Worm (Caenorhabditis elegans) whole organism, mixed stage, embryonic: Measurements from ENCODE around the gene mars-1.

Source experiments
- M03D4.4 ChIP-seq: sonication (generic microtip); optimal IDR thresholded peaks from 2 replicates; lab custom pipeline; 2017; ENCODE audit warnings: mild to moderate bottlenecking, missing genetic modification characterization, missing compliant biosample characterization
- bed-3 ChIP-seq: fragments of 200-800 bp; sonication (Bioruptor generic); optimal IDR thresholded peaks from 3 replicates; lab custom pipeline; 2018; ENCODE audit warnings: mild to moderate bottlenecking, missing genetic modification characterization, moderate library complexity, missing compliant biosample characterization
- blmp-1 ChIP-seq: fragments of 150-350 bp; optimal IDR thresholded peaks from 2 replicates; lab custom pipeline; 2014; ENCODE audit warnings: missing biosample characterization, missing genetic modification characterization
- ceh-39 ChIP-seq: fragments of 150-350 bp; optimal IDR thresholded peaks from 2 replicates; lab custom pipeline; 2014; ENCODE audit warnings: missing biosample characterization, missing genetic modification characterization
- ceh-43 ChIP-seq: fragments of 200-800 bp; sonication (Bioruptor generic); optimal IDR thresholded peaks from 2 replicates; lab custom pipeline; 2018; ENCODE audit warnings: mild to moderate bottlenecking, missing genetic modification characterization, moderate library complexity, missing compliant biosample characterization
- ceh-83 ChIP-seq: fragments of 200-800 bp; sonication (Bioruptor generic); optimal IDR thresholded peaks from 2 replicates; lab custom pipeline; 2018; ENCODE audit warnings: mild to moderate bottlenecking, missing genetic modification characterization, missing compliant biosample characterization
- ces-1 ChIP-seq: fragments of 150-350 bp; optimal IDR thresholded peaks from 2 replicates; lab custom pipeline; 2014; ENCODE audit warnings: missing biosample characterization, missing genetic modification reagents, missing genetic modification characterization
- cnd-1 ChIP-seq: fragments of 200-800 bp; sonication (Bioruptor generic); optimal IDR thresholded peaks from 2 replicates; lab custom pipeline; 2018; ENCODE audit warnings: mild to moderate bottlenecking, missing genetic modification characterization, missing compliant biosample characterization
- drap-1 ChIP-seq: fragments of 200-800 bp; sonication (Bioruptor generic); optimal IDR thresholded peaks from 3 replicates; lab custom pipeline; 2018; ENCODE audit warnings: mild to moderate bottlenecking, missing genetic modification characterization, missing compliant biosample characterization
- elt-1 ChIP-seq: sonication (generic microtip); optimal IDR thresholded peaks from 2 replicates; lab custom pipeline; 2017; ENCODE audit warnings: missing genetic modification characterization, mild to moderate bottlenecking, missing compliant biosample characterization, antibody characterized with exemption, moderate library complexity, borderline replicate concordance; ENCODE audit not compliant: insufficient read depth
- elt-3 ChIP-seq: fragments of 150-350 bp; optimal IDR thresholded peaks from 2 replicates; lab custom pipeline; 2014; ENCODE audit warnings: missing biosample characterization, missing genetic modification characterization
- flh-1 ChIP-seq: fragments of 200-800 bp; sonication (Bioruptor generic); optimal IDR thresholded peaks from 2 replicates; lab custom pipeline; 2018; ENCODE audit warnings: mild to moderate bottlenecking, missing genetic modification characterization, moderate library complexity, missing compliant biosample characterization
- ham-2 ChIP-seq: fragments of 200-800 bp; sonication (Bioruptor generic); optimal IDR thresholded peaks from 2 replicates; lab custom pipeline; 2018; ENCODE audit warnings: mild to moderate bottlenecking, missing genetic modification characterization, missing compliant biosample characterization
- hlh-1 ChIP-seq: fragments of 150-350 bp; optimal IDR thresholded peaks from 2 replicates; lab custom pipeline; 2014; ENCODE audit warnings: missing biosample characterization, missing genetic modification reagents, missing genetic modification characterization
- lin-13 ChIP-seq: fragments of 150-350 bp; optimal IDR thresholded peaks from 2 replicates; lab custom pipeline; 2014; ENCODE audit warnings: missing biosample characterization, missing genetic modification characterization
- lin-32 ChIP-seq: fragments of 200-800 bp; sonication (Bioruptor generic); optimal IDR thresholded peaks from 2 replicates; lab custom pipeline; 2018; ENCODE audit warnings: mild to moderate bottlenecking, missing genetic modification characterization, missing compliant biosample characterization
- lsy-2 ChIP-seq: fragments of 150-350 bp; optimal IDR thresholded peaks from 2 replicates; lab custom pipeline; 2014; ENCODE audit warnings: missing biosample characterization, missing genetic modification characterization
- mab-5 ChIP-seq: fragments of 150-350 bp; optimal IDR thresholded peaks from 2 replicates; lab custom pipeline; 2014; ENCODE audit warnings: missing biosample characterization, missing genetic modification characterization
- mep-1 ChIP-seq: fragments of 150-350 bp; optimal IDR thresholded peaks from 2 replicates; lab custom pipeline; 2017; ENCODE audit warnings: missing biosample characterization, missing genetic modification reagents, missing genetic modification characterization, inconsistent platforms
- mls-2 ChIP-seq: sonication (generic microtip); optimal IDR thresholded peaks from 2 replicates; lab custom pipeline; 2016; ENCODE audit warnings: mild to moderate bottlenecking, missing genetic modification characterization, moderate library complexity, missing compliant biosample characterization
- nhr-12 ChIP-seq: fragments of 150-350 bp; optimal IDR thresholded peaks from 2 replicates; lab custom pipeline; 2014; ENCODE audit warnings: missing biosample characterization, missing genetic modification characterization
- nhr-2 ChIP-seq: fragments of 150-350 bp; optimal IDR thresholded peaks from 2 replicates; lab custom pipeline; 2014; ENCODE audit warnings: missing biosample characterization, missing genetic modification characterization
- nhr-237 ChIP-seq: fragments of 150-350 bp; optimal IDR thresholded peaks from 2 replicates; lab custom pipeline; 2014; ENCODE audit warnings: missing biosample characterization, missing genetic modification characterization
- nhr-28 ChIP-seq: fragments of 150-350 bp; optimal IDR thresholded peaks from 2 replicates; lab custom pipeline; 2014; ENCODE audit warnings: missing biosample characterization, missing genetic modification characterization
- nhr-76 ChIP-seq: sonication (generic microtip); optimal IDR thresholded peaks from 2 replicates; lab custom pipeline; 2017; ENCODE audit warnings: missing biosample characterization, missing genetic modification characterization
- pha-4 ChIP-seq: fragments of 150-350 bp; optimal IDR thresholded peaks from 2 replicates; lab custom pipeline; 2018; ENCODE audit warnings: missing biosample characterization, missing genetic modification reagents, missing genetic modification characterization
- sem-2 ChIP-seq: fragments of 200-800 bp; sonication (Bioruptor generic); optimal IDR thresholded peaks from 2 replicates; lab custom pipeline; 2018; ENCODE audit warnings: mild to moderate bottlenecking, missing genetic modification characterization, missing compliant biosample characterization
- snpc-4 ChIP-seq: fragments of 150-350 bp; optimal IDR thresholded peaks from 2 replicates; lab custom pipeline; 2014; ENCODE audit warnings: missing biosample characterization, missing genetic modification characterization
- sptf-1 ChIP-seq: sonication (generic microtip); optimal IDR thresholded peaks from 2 replicates; lab custom pipeline; 2017; ENCODE audit warnings: mild to moderate bottlenecking, missing genetic modification characterization, moderate library complexity, missing compliant biosample characterization
- tbx-8 ChIP-seq: fragments of 200-800 bp; sonication (Bioruptor generic); optimal IDR thresholded peaks from 2 replicates; lab custom pipeline; 2018; ENCODE audit warnings: mild to moderate bottlenecking, missing genetic modification characterization, moderate library complexity, missing compliant biosample characterization
- unc-120 ChIP-seq: sonication (generic microtip); optimal IDR thresholded peaks from 2 replicates; lab custom pipeline; 2017; ENCODE audit warnings: missing genetic modification characterization, missing compliant biosample characterization; ENCODE audit not compliant: poor library complexity, severe bottlenecking
- unc-39 ChIP-seq: fragments of 150-350 bp; optimal IDR thresholded peaks from 2 replicates; lab custom pipeline; 2014; ENCODE audit warnings: missing biosample characterization, missing genetic modification characterization
- unc-62 ChIP-seq: fragments of 150-350 bp; optimal IDR thresholded peaks from 2 replicates; lab custom pipeline; 2014; ENCODE audit warnings: missing biosample characterization, missing genetic modification reagents, missing genetic modification characterization
- zip-8 ChIP-seq: fragments of 150-350 bp; optimal IDR thresholded peaks from 2 replicates; lab custom pipeline; 2014; ENCODE audit warnings: missing biosample characterization, missing genetic modification characterization
- ztf-11 ChIP-seq: fragments of 150-350 bp; optimal IDR thresholded peaks from 2 replicates; lab custom pipeline; 2014; ENCODE audit warnings: missing biosample characterization, missing genetic modification characterization

mars-1 gene

DNA sequence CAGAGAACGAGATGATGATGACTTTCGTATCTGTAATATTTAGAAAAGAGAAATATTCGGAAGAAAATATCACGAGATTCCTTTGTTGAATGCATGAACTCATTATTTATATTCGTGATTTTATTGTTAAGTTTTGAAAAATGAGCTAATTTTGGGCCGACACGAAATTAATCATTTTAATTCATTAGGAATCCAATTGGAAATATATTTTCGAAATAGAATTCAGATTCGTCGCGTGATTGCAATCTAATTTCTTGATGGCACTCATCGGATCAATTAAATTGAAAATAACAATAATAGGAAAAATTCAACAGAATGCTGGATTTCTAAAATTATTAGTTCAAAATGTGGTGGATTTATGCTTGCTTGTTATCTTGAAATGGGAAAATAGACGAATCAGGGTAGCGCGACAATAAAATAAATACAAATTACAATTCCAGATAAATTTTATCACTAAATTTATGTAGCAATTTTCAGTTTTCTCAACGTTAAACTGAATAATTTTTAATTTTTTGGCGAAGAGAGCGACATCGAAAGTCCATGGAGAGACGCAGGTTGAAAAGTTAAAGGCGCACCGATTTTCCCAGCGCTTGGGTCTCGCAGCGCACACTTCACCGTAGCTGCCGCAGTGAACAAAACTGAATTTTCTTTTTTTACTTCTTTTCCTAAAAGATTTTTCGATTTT is 33.4 kb downstream of the mars-1 start:
- TF ChIP-seq nhr-76 (tag; lab: Kevin White, UChicago): no peak
- TF ChIP-seq nhr-237 (tag; lab: Kevin White, UChicago): no peak
- TF ChIP-seq lin-32 (GFP tag; lab: Kevin White, UChicago): no peak
- peak; percentile 39 for TF ChIP-seq M03D4.4 (tag; lab: Kevin White, UChicago)
- TF ChIP-seq flh-1 (GFP tag; lab: Kevin White, UChicago): no peak
- peak; percentile 19 for TF ChIP-seq unc-120 (tag; lab: Kevin White, UChicago)
- no peak for TF ChIP-seq nhr-28 (tag; lab: Kevin White, UChicago)
- no peak for TF ChIP-seq snpc-4 (tag; lab: Kevin White, UChicago)
- no peak for TF ChIP-seq tbx-8 (GFP tag; lab: Kevin White, UChicago)
- no peak for TF ChIP-seq ceh-43 (GFP tag; lab: Kevin White, UChicago)
- peak; percentile 33 for TF ChIP-seq drap-1 (GFP tag; lab: Kevin White, UChicago)
- no peak for TF ChIP-seq ztf-11 (tag; lab: Kevin White, UChicago)
- no peak for TF ChIP-seq elt-3 (tag; lab: Kevin White, UChicago)
- TF ChIP-seq mls-2 (tag; lab: Kevin White, UChicago): peak; percentile 32
- TF ChIP-seq ceh-39: peak; percentile 8
- TF ChIP-seq ceh-83 (GFP tag; lab: Kevin White, UChicago): no peak
- TF ChIP-seq nhr-2 (tag; lab: Kevin White, UChicago): no peak
- no peak for TF ChIP-seq cnd-1
- TF ChIP-seq lsy-2 (tag; lab: Kevin White, UChicago): peak; percentile 91
- peak; percentile 49 for TF ChIP-seq pha-4 (tag; lab: Kevin White, UChicago)
- peak; percentile 18 for TF ChIP-seq elt-1
- peak; percentile 52 for TF ChIP-seq lin-13 (tag; lab: Kevin White, UChicago)
- TF ChIP-seq bed-3 (GFP tag; lab: Kevin White, UChicago): no peak
- no peak for TF ChIP-seq ham-2 (GFP tag; lab: Kevin White, UChicago)
- TF ChIP-seq mab-5 (tag; lab: Kevin White, UChicago): no peak
- TF ChIP-seq zip-8 (tag; lab: Kevin White, UChicago): no peak
- TF ChIP-seq unc-62: peak; percentile 38
- no peak for TF ChIP-seq blmp-1 (tag; lab: Kevin White, UChicago)
- TF ChIP-seq unc-39 (tag; lab: Kevin White, UChicago): no peak
- peak; percentile 17 for TF ChIP-seq sptf-1 (tag; lab: Kevin White, UChicago)
- TF ChIP-seq sem-2: no peak
- no peak for TF ChIP-seq nhr-12 (tag; lab: Kevin White, UChicago)
- peak; percentile 80 for TF ChIP-seq mep-1 (tag; lab: Kevin White, UChicago)
- TF ChIP-seq ces-1 (GFP tag; lab: Kevin White, UChicago): peak; percentile 22
- TF ChIP-seq hlh-1 (tag; lab: Kevin White, UChicago): peak; percentile 39

DNA sequence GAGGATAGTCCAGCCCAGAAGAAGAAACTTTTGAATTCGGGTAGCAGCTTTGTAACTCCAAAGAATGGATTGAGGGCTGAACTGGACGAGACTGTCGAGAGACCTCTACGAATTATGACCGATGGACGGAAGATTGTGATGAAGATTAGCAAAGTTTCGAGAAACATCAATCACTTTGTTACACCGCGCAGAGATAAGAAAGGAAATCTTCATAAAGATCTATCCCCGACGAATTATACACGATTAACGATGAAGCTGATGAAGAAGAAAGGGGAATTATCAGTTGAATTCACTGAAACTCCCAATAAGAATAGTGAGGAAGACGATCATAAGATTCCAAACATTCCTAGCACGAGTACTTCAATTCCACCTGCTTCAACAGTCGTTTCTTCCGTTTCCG is 35.6 kb downstream of the mars-1 start:
- TF ChIP-seq elt-1 (peak; percentile 94), bed-3 (GFP tag; lab: Kevin White, UChicago) (no peak), unc-62 (peak; percentile 41)

DNA sequence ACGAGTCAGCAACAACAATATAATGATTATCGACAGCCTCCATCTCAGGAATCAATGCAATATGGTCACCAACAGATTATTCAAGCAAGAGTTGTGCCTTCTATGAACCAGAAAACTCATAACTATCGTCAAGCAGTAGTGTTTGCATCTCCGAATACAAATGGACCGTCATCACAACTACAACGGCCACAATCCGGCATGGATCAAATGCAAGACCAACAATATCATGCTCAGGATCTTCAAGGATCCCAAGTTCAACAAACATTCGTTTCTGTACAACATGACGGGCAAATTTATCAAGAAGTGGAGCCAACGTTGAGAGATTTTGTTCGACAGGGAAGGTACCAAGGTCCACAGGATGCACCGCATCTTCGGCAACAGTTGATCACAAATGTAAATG is 38.2 kb downstream of the mars-1 start:
- no peak for TF ChIP-seq pha-4 (tag; lab: Kevin White, UChicago)
- TF ChIP-seq hlh-1 (tag; lab: Kevin White, UChicago): no peak
- no peak for TF ChIP-seq tbx-8 (GFP tag; lab: Kevin White, UChicago)
- no peak for TF ChIP-seq ceh-39
- no peak for TF ChIP-seq ham-2 (GFP tag; lab: Kevin White, UChicago)
- TF ChIP-seq unc-120 (tag; lab: Kevin White, UChicago): no peak
- no peak for TF ChIP-seq drap-1 (GFP tag; lab: Kevin White, UChicago)
- TF ChIP-seq lsy-2 (tag; lab: Kevin White, UChicago): no peak
- no peak for TF ChIP-seq ztf-11 (tag; lab: Kevin White, UChicago)
